Worm (Caenorhabditis elegans) whole organism, L1 larva: ENCODE measurements around the gene srlf-33.
A peak's percentile ranks its signal among the peaks of the same experiment; 100 is the strongest.

Experiments
- C04F5.9 ChIP-seq: sonication (generic microtip); optimal IDR thresholded peaks from 2 replicates; lab custom pipeline; 2016; ENCODE audit warnings: missing genetic modification characterization, missing compliant biosample characterization
- C34B4.2 ChIP-seq: sonication (generic microtip); optimal IDR thresholded peaks from 2 replicates; lab custom pipeline; 2017; ENCODE audit warnings: mild to moderate bottlenecking, missing genetic modification characterization, missing compliant biosample characterization
- aly-2 ChIP-seq: fragments of 150-350 bp; optimal IDR thresholded peaks from 2 replicates; lab custom pipeline; 2014; ENCODE audit warnings: missing biosample characterization, missing genetic modification characterization
- ama-1 ChIP-seq: fragments of 150-350 bp; optimal IDR thresholded peaks from 2 replicates; lab custom pipeline; 2014
- blmp-1 ChIP-seq: fragments of 150-350 bp; optimal IDR thresholded peaks from 2 replicates; lab custom pipeline; 2014; ENCODE audit warnings: missing biosample characterization, missing genetic modification characterization
- ceh-8 ChIP-seq: fragments of 200-800 bp; sonication (Bioruptor generic); optimal IDR thresholded peaks from 2 replicates; lab custom pipeline; 2018; ENCODE audit warnings: mild to moderate bottlenecking, missing genetic modification characterization, moderate library complexity, missing compliant biosample characterization
- ceh-82 ChIP-seq, 3 experiments: fragments of 150-350 bp in 1 of 3; sonication (generic microtip) in 2 of 3; optimal IDR thresholded peaks; 2 replicates each; lab custom pipeline; 2014 to 2017; ENCODE audit warnings: missing biosample characterization in 3 of 3, missing genetic modification characterization in 3 of 3
- ceh-88 ChIP-seq: fragments of 200-800 bp; sonication (Bioruptor generic); IDR thresholded peaks from 2 replicates; pipeline ENCODE4 v1.3.6; 2022; ENCODE audit warnings: missing genetic modification characterization, missing compliant biosample characterization
- ceh-90 ChIP-seq: sonication (generic microtip); optimal IDR thresholded peaks from 2 replicates; lab custom pipeline; 2016; ENCODE audit warnings: missing genetic modification characterization, missing compliant biosample characterization
- dsc-1 ChIP-seq: sonication (generic microtip); optimal IDR thresholded peaks from 2 replicates; lab custom pipeline; 2016; ENCODE audit warnings: mild to moderate bottlenecking, missing genetic modification characterization, missing compliant biosample characterization
- efl-1 ChIP-seq, 4 experiments: fragments of 150-350 bp; optimal IDR thresholded peaks in 3 of 4; peaks in 1 of 4; 1 replicate in 1 of 4; 2 replicates in 3 of 4; lab custom pipeline; 2014; ENCODE audit warnings: missing biosample characterization in 2 of 4, missing genetic modification characterization in 2 of 4, missing genetic modification reagents in 2 of 4
- efl-3 ChIP-seq: fragments of 200-800 bp; sonication (Bioruptor generic); optimal IDR thresholded peaks from 2 replicates; lab custom pipeline; 2018; ENCODE audit warnings: mild to moderate bottlenecking, missing genetic modification characterization, missing compliant biosample characterization
- egl-13 ChIP-seq: sonication (generic microtip); optimal IDR thresholded peaks from 2 replicates; lab custom pipeline; 2016; ENCODE audit warnings: missing genotype, missing genetic modification reagents, missing genetic modification characterization, missing compliant biosample characterization
- egl-27 ChIP-seq, 2 experiments: fragments of 150-350 bp in 1 of 2; sonication (generic microtip); optimal IDR thresholded peaks; 3 replicates each; lab custom pipeline; 2017 to 2018; ENCODE audit warnings: missing biosample characterization in 2 of 2, missing genetic modification characterization in 2 of 2, missing genetic modification reagents in 2 of 2
- fos-1 ChIP-seq: fragments of 150-350 bp; optimal IDR thresholded peaks from 2 replicates; lab custom pipeline; 2014; ENCODE audit warnings: missing biosample characterization, missing genetic modification characterization
- grh-1 ChIP-seq: fragments of 200-800 bp; sonication (Bioruptor generic); IDR thresholded peaks from 2 replicates; pipeline ENCODE4 v1.3.6; 2022; ENCODE audit warnings: missing genetic modification reagents, missing genetic modification characterization, missing compliant biosample characterization
- hlh-4 ChIP-seq: sonication (generic microtip); optimal IDR thresholded peaks from 2 replicates; lab custom pipeline; 2016; ENCODE audit warnings: mild to moderate bottlenecking, missing genetic modification characterization, missing compliant biosample characterization
- hpl-2 ChIP-seq: fragments of 150-350 bp; optimal IDR thresholded peaks from 2 replicates; lab custom pipeline; 2014; ENCODE audit warnings: missing biosample characterization, missing genetic modification reagents, missing genetic modification characterization
- jun-1 ChIP-seq: fragments of 150-350 bp; optimal IDR thresholded peaks from 2 replicates; lab custom pipeline; 2014; ENCODE audit warnings: missing biosample characterization, missing genetic modification reagents, missing genetic modification characterization
- lin-13 ChIP-seq: fragments of 150-350 bp; optimal IDR thresholded peaks from 2 replicates; lab custom pipeline; 2014; ENCODE audit warnings: missing biosample characterization, missing genetic modification reagents, missing genetic modification characterization
- lin-14 ChIP-seq: fragments of 200-800 bp; sonication (Bioruptor generic); optimal IDR thresholded peaks from 2 replicates; lab custom pipeline; 2018; ENCODE audit warnings: mild to moderate bottlenecking, missing genetic modification characterization, moderate library complexity, missing compliant biosample characterization
- lin-15B ChIP-seq: fragments of 150-350 bp; sonication (generic microtip); optimal IDR thresholded peaks from 3 replicates; lab custom pipeline; 2014; ENCODE audit warnings: missing biosample characterization, missing genetic modification characterization
- lin-35 ChIP-seq, 2 experiments: fragments of 150-350 bp; optimal IDR thresholded peaks; 2 replicates each; lab custom pipeline; 2014; ENCODE audit warnings: missing biosample characterization in 2 of 2, missing genetic modification characterization in 2 of 2, missing genetic modification reagents in 2 of 2
- lir-3 ChIP-seq: sonication (generic microtip); optimal IDR thresholded peaks from 2 replicates; lab custom pipeline; 2016; ENCODE audit warnings: mild to moderate bottlenecking, missing genetic modification characterization, moderate library complexity, missing compliant biosample characterization; ENCODE audit not compliant: poor library complexity
- mab-9 ChIP-seq: fragments of 200-800 bp; sonication (Bioruptor generic); IDR thresholded peaks from 2 replicates; pipeline ENCODE4 v1.3.6; 2022; ENCODE audit warnings: missing genetic modification reagents, missing genetic modification characterization, missing compliant biosample characterization
- mef-2 ChIP-seq: fragments of 150-350 bp; optimal IDR thresholded peaks from 2 replicates; lab custom pipeline; 2014; ENCODE audit warnings: missing biosample characterization, missing genetic modification characterization
- nhr-12 ChIP-seq: sonication (generic microtip); optimal IDR thresholded peaks from 2 replicates; lab custom pipeline; 2017; ENCODE audit warnings: missing biosample characterization, missing genetic modification characterization
- nhr-20 ChIP-seq: sonication (generic microtip); optimal IDR thresholded peaks from 2 replicates; lab custom pipeline; 2016; ENCODE audit warnings: mild to moderate bottlenecking, missing genetic modification characterization, missing compliant biosample characterization
- nhr-237 ChIP-seq: fragments of 150-350 bp; optimal IDR thresholded peaks from 2 replicates; lab custom pipeline; 2014; ENCODE audit warnings: missing biosample characterization, missing genetic modification characterization
- nhr-28 ChIP-seq: fragments of 150-350 bp; optimal IDR thresholded peaks from 2 replicates; lab custom pipeline; 2014; ENCODE audit warnings: missing biosample characterization, missing genetic modification characterization
- nhr-77 ChIP-seq: fragments of 150-350 bp; optimal IDR thresholded peaks from 2 replicates; lab custom pipeline; 2014; ENCODE audit warnings: missing biosample characterization, missing genetic modification characterization
- nhr-84 ChIP-seq: sonication (generic microtip); optimal IDR thresholded peaks from 2 replicates; lab custom pipeline; 2017; ENCODE audit warnings: missing biosample characterization, missing genetic modification characterization
- nhr-90 ChIP-seq: sonication (generic microtip); optimal IDR thresholded peaks from 2 replicates; lab custom pipeline; 2016; ENCODE audit warnings: mild to moderate bottlenecking, missing genetic modification characterization, missing compliant biosample characterization; ENCODE audit not compliant: poor library complexity
- pag-3 ChIP-seq: sonication (generic microtip); optimal IDR thresholded peaks from 2 replicates; lab custom pipeline; 2017; ENCODE audit warnings: missing genetic modification characterization, mild to moderate bottlenecking, missing compliant biosample characterization, antibody characterized with exemption, borderline replicate concordance; ENCODE audit not compliant: insufficient read depth
- pax-3 ChIP-seq: fragments of 200-800 bp; sonication (Bioruptor generic); optimal IDR thresholded peaks from 2 replicates; lab custom pipeline; 2018; ENCODE audit warnings: mild to moderate bottlenecking, missing genetic modification characterization, moderate library complexity, missing compliant biosample characterization
- skn-1 ChIP-seq: fragments of 150-350 bp; optimal IDR thresholded peaks from 2 replicates; lab custom pipeline; 2014; ENCODE audit warnings: missing biosample characterization, missing genetic modification characterization
- snu-23 ChIP-seq: sonication (generic microtip); optimal IDR thresholded peaks from 2 replicates; lab custom pipeline; 2016; ENCODE audit warnings: missing genetic modification characterization, missing compliant biosample characterization
- sox-4 ChIP-seq: sonication (generic microtip); optimal IDR thresholded peaks from 2 replicates; lab custom pipeline; 2016; ENCODE audit warnings: missing genetic modification characterization, missing compliant biosample characterization
- sup-37 ChIP-seq: fragments of 200-800 bp; sonication (Bioruptor generic); optimal IDR thresholded peaks from 2 replicates; lab custom pipeline; 2018; ENCODE audit warnings: mild to moderate bottlenecking, missing genetic modification characterization, missing compliant biosample characterization
- swsn-7 ChIP-seq: sonication (generic microtip); optimal IDR thresholded peaks from 2 replicates; lab custom pipeline; 2016; ENCODE audit warnings: missing genetic modification characterization, missing compliant biosample characterization
- tbx-2 ChIP-seq: sonication (generic microtip); optimal IDR thresholded peaks from 2 replicates; lab custom pipeline; 2016; ENCODE audit warnings: missing genetic modification characterization, missing compliant biosample characterization
- unc-130 ChIP-seq: fragments of 150-350 bp; optimal IDR thresholded peaks from 2 replicates; lab custom pipeline; 2017; ENCODE audit warnings: missing biosample characterization, missing genetic modification characterization, inconsistent platforms
- unc-30 ChIP-seq: sonication (generic microtip); optimal IDR thresholded peaks from 2 replicates; lab custom pipeline; 2017; ENCODE audit warnings: missing biosample characterization, missing genetic modification characterization
- unc-86 ChIP-seq: sonication (generic microtip); optimal IDR thresholded peaks from 2 replicates; lab custom pipeline; 2016; ENCODE audit warnings: missing genetic modification characterization, missing compliant biosample characterization
- zag-1 ChIP-seq: fragments of 150-350 bp; optimal IDR thresholded peaks from 2 replicates; lab custom pipeline; 2014; ENCODE audit warnings: missing biosample characterization, missing genetic modification characterization
- zip-4 ChIP-seq: fragments of 200-800 bp; sonication (Bioruptor generic); optimal IDR thresholded peaks from 2 replicates; lab custom pipeline; 2018; ENCODE audit warnings: mild to moderate bottlenecking, missing genetic modification characterization, moderate library complexity, missing compliant biosample characterization

Gene srlf-33

ce11 chrIV:11957074-11957473 lies 31.8 kb upstream of the srlf-33 start (continued):
- TF ChIP-seq lin-14 (GFP tag; lab: Kevin White, UChicago), result peak; percentile 65
- no peak for TF ChIP-seq mab-9 (GFP tag; lab: Robert Waterston, UW)
- TF ChIP-seq ceh-90, result no peak
- TF ChIP-seq tbx-2 (tag; lab: Kevin White, UChicago), result peak; percentile 43
- no peak for TF ChIP-seq ceh-88 (GFP tag; lab: Robert Waterston, UW)
- TF ChIP-seq swsn-7 (tag; lab: Kevin White, UChicago), result no peak
- TF ChIP-seq ceh-82 (tag; optimal IDR thresholded peaks at IDR 0.05; lab: Kevin White, UChicago), result no peak
- TF ChIP-seq lir-3 (tag; lab: Kevin White, UChicago), result no peak
- TF ChIP-seq sup-37, result no peak
- peak in 1 of 2 experiments; percentile 5 for TF ChIP-seq lin-35 (GFP tag; optimal IDR thresholded peaks at IDR 0.05; lab: Kevin White, UChicago)
- no peak for TF ChIP-seq lin-13 (GFP tag; lab: Kevin White, UChicago)
- no peak for TF ChIP-seq unc-30 (tag; lab: Kevin White, UChicago)
- TF ChIP-seq ama-1 (lab: Kevin White, UChicago), result no peak
- TF ChIP-seq pag-3, result no peak
- TF ChIP-seq efl-3 (GFP tag; lab: Kevin White, UChicago), result no peak
- TF ChIP-seq hlh-4 (tag; lab: Kevin White, UChicago), result no peak
- no peak for TF ChIP-seq sox-4
- peak; percentile 80 for TF ChIP-seq nhr-77 (tag; lab: Kevin White, UChicago)
- TF ChIP-seq nhr-84 (tag; lab: Kevin White, UChicago), result no peak
- TF ChIP-seq grh-1 (GFP tag; lab: Robert Waterston, UW), result no peak
- no peak for TF ChIP-seq nhr-90 (tag; lab: Kevin White, UChicago)
- TF ChIP-seq C04F5.9, result no peak
- TF ChIP-seq dsc-1, result peak; percentile 4
- no peak for TF ChIP-seq C34B4.2 (tag; lab: Kevin White, UChicago)
- no peak for TF ChIP-seq zip-4 (GFP tag; lab: Kevin White, UChicago)
- no peak for TF ChIP-seq pax-3 (tag; lab: Kevin White, UChicago)
- TF ChIP-seq unc-86 (tag; lab: Kevin White, UChicago), result no peak
- TF ChIP-seq jun-1, result no peak
- TF ChIP-seq aly-2 (tag; lab: Kevin White, UChicago), result no peak
- TF ChIP-seq zag-1 (tag; lab: Kevin White, UChicago), result no peak
- TF ChIP-seq unc-130, result peak; percentile 26
- TF ChIP-seq hpl-2, result no peak
- no peak for TF ChIP-seq lin-15B
- peak in 1 of 2 experiments; percentile 13 for TF ChIP-seq efl-1 (optimal IDR thresholded peaks at IDR 0.05; lab: Kevin White, UChicago)
- peak in 1 of 2 experiments; percentile 2 for TF ChIP-seq efl-1 (GFP tag; optimal IDR thresholded peaks at IDR 0.05 in 1 of 2; lab: Kevin White, UChicago)
- TF ChIP-seq nhr-237 (tag; lab: Kevin White, UChicago), result no peak
- no peak for TF ChIP-seq egl-13 (tag; lab: Kevin White, UChicago)
- TF ChIP-seq blmp-1 (tag; lab: Kevin White, UChicago), result peak; percentile 26
- no peak for TF ChIP-seq ceh-8 (GFP tag; lab: Kevin White, UChicago)
- TF ChIP-seq snu-23, result no peak
- TF ChIP-seq nhr-12, result no peak
- no peak for TF ChIP-seq nhr-20 (tag; lab: Kevin White, UChicago)
- TF ChIP-seq mef-2 (tag; lab: Kevin White, UChicago), result no peak
- no peak for TF ChIP-seq skn-1 (tag; lab: Kevin White, UChicago)
- no peak for TF ChIP-seq fos-1 (tag; lab: Kevin White, UChicago)
- TF ChIP-seq egl-27 (tag; optimal IDR thresholded peaks at IDR 0.05; lab: Kevin White, UChicago), result no peak
- TF ChIP-seq nhr-28 (tag; lab: Kevin White, UChicago), result no peak
